Fruit fly (Drosophila melanogaster) Kc167 (cell line): ENCODE measurements around the gene CG6972.

Experiments
- Myc ChIP-seq: fragments of >200 bp; optimal IDR thresholded peaks from 2 replicates; lab custom pipeline; 2017; ENCODE audit warnings: missing external identifiers
- Sin3A ChIP-seq: fragments of >200 bp; optimal IDR thresholded peaks from 2 replicates; lab custom pipeline; 2018; ENCODE audit warnings: missing external identifiers
- h ChIP-seq: fragments of >200 bp; optimal IDR thresholded peaks from 3 replicates; lab custom pipeline; 2018; ENCODE audit warnings: missing external identifiers
- insv ChIP-seq: fragments of >200 bp; optimal IDR thresholded peaks from 3 replicates; lab custom pipeline; 2018; ENCODE audit warnings: missing external identifiers
- psq ChIP-seq: fragments of >200 bp; optimal IDR thresholded peaks from 2 replicates; lab custom pipeline; 2017; ENCODE audit warnings: missing external identifiers
- ttk ChIP-seq: sonication (Bioruptor generic); optimal IDR thresholded peaks from 2 replicates; lab custom pipeline; 2017; ENCODE audit warnings: missing external identifiers

DNA sequence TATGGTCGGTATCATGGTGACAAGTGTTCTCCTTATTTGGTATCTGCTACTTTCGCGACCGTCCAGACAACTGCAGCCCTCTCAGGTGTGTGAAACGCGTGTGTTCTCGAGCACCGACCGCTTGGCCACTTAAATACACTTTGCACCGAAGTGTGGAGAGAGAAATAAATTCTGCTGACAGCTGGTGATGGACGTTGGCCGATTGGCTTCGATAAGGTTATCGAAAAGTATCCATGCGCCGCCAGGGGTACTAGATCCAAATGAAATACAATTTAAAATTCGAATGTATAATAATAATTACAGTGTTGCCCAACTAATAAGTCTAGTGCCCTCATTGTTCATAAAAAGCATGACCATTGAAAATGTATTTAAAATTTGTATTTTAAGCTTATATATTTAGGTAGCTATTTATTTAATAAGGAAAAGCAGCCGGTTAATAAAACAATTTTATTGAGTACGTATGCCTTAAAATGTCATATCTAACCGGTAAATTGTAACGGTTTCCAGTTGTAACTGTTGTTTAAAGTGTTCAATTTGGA, 15.4 kb upstream of the CG6972 start, which contains the start of the genes Gclm and CG17625:
- TF ChIP-seq psq (lab: Kevin White, UChicago) (no peak), h (lab: Kevin White, UChicago) (no peak), insv (lab: Kevin White, UChicago) (no peak), Myc (no peak), Sin3A (lab: Kevin White, UChicago) (no peak), ttk (lab: Kevin White, UChicago) (no peak)
